Worm (Caenorhabditis elegans): ENCODE results near the gene F18C5.5.

DNA sequence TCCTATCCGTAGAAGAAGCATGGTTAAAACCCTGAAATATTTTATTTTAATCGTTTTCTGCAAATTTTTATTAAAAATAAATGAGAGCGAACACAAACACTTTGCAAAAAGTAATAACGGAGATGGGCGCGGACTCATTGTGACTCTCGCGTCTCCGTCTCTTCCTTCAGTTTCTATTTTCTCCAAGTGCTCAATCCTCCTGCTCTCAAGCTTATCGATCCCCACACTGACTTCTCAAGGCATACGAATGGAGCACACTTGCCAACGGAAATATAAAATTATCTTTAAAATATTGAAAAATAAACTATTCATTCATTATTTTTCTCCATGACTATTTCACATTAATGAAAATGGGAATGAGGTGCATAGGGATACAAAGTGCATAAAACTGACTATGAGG is 31.5 kb upstream of the F18C5.5 start, which contains the start of gene dnj-8:
- TF ChIP-seq ceh-9 (tag; optimal IDR thresholded peaks at IDR 0.05) = no peak
- no peak for TF ChIP-seq unc-62 (GFP tag; optimal IDR thresholded peaks at IDR 0.05)
- TF ChIP-seq nhr-23 (tag; optimal IDR thresholded peaks at IDR 0.05) = no peak
- no peak for TF ChIP-seq snpc-4 (tag; optimal IDR thresholded peaks at IDR 0.05)
